Worm (Caenorhabditis elegans): ENCODE results near the gene C34C12.2.

Gene C34C12.2

DNA sequence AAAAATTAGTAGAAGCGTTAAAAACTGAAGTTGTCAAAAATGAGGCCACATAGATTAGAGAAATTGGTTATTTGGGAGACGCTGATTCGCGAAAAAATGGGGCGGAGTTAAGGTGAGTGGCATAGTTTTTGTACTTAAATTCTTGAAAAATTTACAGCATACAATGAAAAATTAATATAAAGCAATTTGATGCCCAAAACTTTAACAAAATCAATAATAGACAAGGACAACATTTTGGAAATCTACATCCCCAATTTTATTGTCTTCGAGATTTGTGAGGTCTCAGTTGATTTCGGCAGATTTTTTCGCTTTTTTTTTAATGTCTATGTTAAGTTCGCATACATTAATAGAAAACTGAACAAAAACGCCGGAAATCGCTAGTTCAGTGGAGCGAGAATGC lies 22.7 kb downstream of the C34C12.2 start (continued):
- TF ChIP-seq repo-1 (tag; optimal IDR thresholded peaks at IDR 0.05) (no peak), sea-2 (GFP tag; IDR thresholded peaks at IDR 0.05) (no peak), egl-44 (GFP tag; IDR thresholded peaks at IDR 0.05) (no peak), ZK185.1 (tag; optimal IDR thresholded peaks at IDR 0.05; ENCODE audit: poor library complexity, severe bottlenecking) (no peak), ztf-26 (tag; optimal IDR thresholded peaks at IDR 0.05) (no peak), Y95B8A.8 (GFP tag; IDR thresholded peaks at IDR 0.05) (no peak)

DNA sequence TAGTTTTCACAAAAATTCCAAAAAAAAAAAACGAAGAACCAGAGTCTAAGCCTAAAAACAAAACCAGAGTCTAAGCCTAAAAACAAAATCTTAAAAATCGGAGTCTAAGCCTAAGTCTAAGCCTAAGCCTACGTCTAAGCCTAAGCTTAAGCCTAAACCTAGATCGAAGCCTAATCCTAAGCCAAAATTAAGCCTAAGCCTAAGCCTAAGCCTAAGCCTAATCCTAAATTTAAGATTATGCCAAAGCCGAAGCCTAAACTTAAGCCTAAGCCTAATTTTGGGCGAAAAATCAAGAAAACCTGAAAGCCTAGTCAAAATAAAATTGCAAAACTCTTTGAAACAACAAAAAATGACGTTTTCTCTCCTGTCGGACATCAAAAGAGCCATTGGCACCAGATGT lies 23.8 kb downstream of the C34C12.2 start:
- TF ChIP-seq sea-2 (GFP tag; IDR thresholded peaks at IDR 0.05) = no peak

DNA sequence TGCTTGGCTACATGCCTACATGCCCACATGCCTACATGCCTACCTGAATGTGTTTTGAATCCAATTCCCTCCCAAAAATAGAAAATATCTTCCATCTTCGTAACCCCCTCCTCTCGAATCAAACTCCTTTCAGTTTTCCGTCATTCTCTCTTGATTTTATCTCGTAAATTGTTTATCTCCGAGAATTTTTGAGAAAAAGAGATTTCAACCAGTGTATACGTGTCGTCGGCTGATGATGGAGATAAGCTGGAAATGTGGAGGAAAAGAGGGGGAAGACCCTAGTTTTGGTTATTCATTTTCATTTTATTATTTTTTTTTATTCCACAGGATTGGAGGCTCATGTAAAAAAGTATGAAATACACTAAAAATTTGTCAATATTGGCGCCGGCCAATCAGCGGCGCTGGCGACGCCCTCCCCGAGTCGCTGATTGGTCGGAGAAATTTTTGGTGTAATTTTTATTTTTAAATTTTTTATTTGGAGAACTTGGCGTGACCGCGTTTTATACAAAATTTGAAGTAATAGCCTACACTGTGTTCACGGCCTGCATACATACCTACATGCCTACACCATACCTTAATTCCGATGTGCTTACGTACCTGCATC lies 25.3 kb downstream of the C34C12.2 start:
- 0 out of 2 replicates have a peak, but pooled peaks have one; percentile 35 for TF ChIP-seq nfyb-1 (GFP tag; IDR thresholded peaks at IDR 0.05)
- TF ChIP-seq bed-1 (GFP tag; IDR thresholded peaks at IDR 0.05) = no peak
- no peak for TF ChIP-seq nhr-120 (GFP tag; IDR thresholded peaks at IDR 0.05)
- TF ChIP-seq rpc-1 (optimal IDR thresholded peaks at IDR 0.05) = no peak
- TF ChIP-seq rpc-1 (tag; optimal IDR thresholded peaks at IDR 0.05) = no peak
- no peak for TF ChIP-seq tbx-9 (tag; optimal IDR thresholded peaks at IDR 0.05; ENCODE audit: borderline replicate concordance)
- no peak for TF ChIP-seq attf-5 (GFP tag; optimal IDR thresholded peaks at IDR 0.05)

ce11 chrIII:3480236-3480635 lies 26.6 kb downstream of the C34C12.2 start:
- TF ChIP-seq madf-10 (tag; optimal IDR thresholded peaks at IDR 0.05) (no peak), hmg-20 (GFP tag; IDR thresholded peaks at IDR 0.05) (no peak), athp-1 (tag; optimal IDR thresholded peaks at IDR 0.05) (no peak), F33H1.4 (GFP tag; IDR thresholded peaks at IDR 0.05) (no peak), F55B11.4 (tag; optimal IDR thresholded peaks at IDR 0.05; ENCODE audit: borderline replicate concordance, insufficient read depth) (no peak), tbp1 (GFP tag; optimal IDR thresholded peaks at IDR 0.05) (no peak), nhr-27 (tag; optimal IDR thresholded peaks at IDR 0.05) (no peak), ztf-6 (GFP tag; IDR thresholded peaks at IDR 0.05) (no peak), T07F8.4 (tag; optimal IDR thresholded peaks at IDR 0.05) (no peak)

ce11 chrIII:3480950-3481349 lies 27.4 kb downstream of the C34C12.2 start:
- TF ChIP-seq ztf-22 (GFP tag; optimal IDR thresholded peaks at IDR 0.05) (no peak), ama-1 (optimal IDR thresholded peaks at IDR 0.05) (no peak), ama-1 (GFP tag; optimal IDR thresholded peaks at IDR 0.05) (no peak), sdz-38 (tag; optimal IDR thresholded peaks at IDR 0.05) (no peak), dpff-1 (tag; optimal IDR thresholded peaks at IDR 0.05) (no peak), B0035.1 (tag; optimal IDR thresholded peaks at IDR 0.05) (no peak), ztf-3 (GFP tag; optimal IDR thresholded peaks at IDR 0.05) (no peak), nfyb-1 (GFP tag; IDR thresholded peaks at IDR 0.05) (no peak), rec-8 (tag; optimal IDR thresholded peaks at IDR 0.05) (no peak), gei-17 (GFP tag; optimal IDR thresholded peaks at IDR 0.05) (no peak), D2030.7 (GFP tag; IDR thresholded peaks at IDR 0.05) (no peak), F57A8.1 (GFP tag; optimal IDR thresholded peaks at IDR 0.05) (no peak), snpc-1.3 (tag; optimal IDR thresholded peaks at IDR 0.05; ENCODE audit: insufficient read depth) (no peak), repo-1 (tag; optimal IDR thresholded peaks at IDR 0.05) (no peak)

Data from whole organism, young adult.